Fruit fly (Drosophila melanogaster): ENCODE data around the gene CG17186.

The CG17186 gene

dm6 chr3R:19875118-19875887 lies 2.0 kb downstream of the CG17186 start, which contains the start of gene Mrp5 (continued):
- no peak for TF ChIP-seq spab (GFP tag; optimal IDR thresholded peaks at IDR 0.05)
- TF ChIP-seq dac (GFP tag; optimal IDR thresholded peaks at IDR 0.05): no peak
- peak; percentile 58 for TF ChIP-seq dsx (GFP tag; optimal IDR thresholded peaks at IDR 0.05; ENCODE audit: poor library complexity, severe bottlenecking)
- peak in 1 of 2 experiments; percentile 53 for TF ChIP-seq salr (GFP tag; optimal IDR thresholded peaks at IDR 0.05)
- no peak for TF ChIP-seq CG10631 (GFP tag; optimal IDR thresholded peaks at IDR 0.05)
- peak; percentile 42 to 71 for TF ChIP-seq ss (GFP tag; optimal IDR thresholded peaks at IDR 0.05)
- TF ChIP-seq Eip93F (GFP tag; optimal IDR thresholded peaks at IDR 0.05): no peak
- TF ChIP-seq achi (GFP tag; optimal IDR thresholded peaks at IDR 0.05): peak; percentile 82
- TF ChIP-seq Hr4 (GFP tag; optimal IDR thresholded peaks at IDR 0.05): peak; percentile 34
- TF ChIP-seq CG11294 (GFP tag; IDR thresholded peaks at IDR 0.05): no peak
- TF ChIP-seq CG6808 (GFP tag; optimal IDR thresholded peaks at IDR 0.05): peak; percentile 33
- TF ChIP-seq Eip75B (GFP tag; optimal IDR thresholded peaks at IDR 0.05): no peak
- peak; percentile 59 for TF ChIP-seq CG1621 (tag; optimal IDR thresholded peaks at IDR 0.05)
- TF ChIP-seq CG15336 (GFP tag; IDR thresholded peaks at IDR 0.05): peak; percentile 37; the same call in 1 of the 2 replicates
- TF ChIP-seq CG11762 (GFP tag; optimal IDR thresholded peaks at IDR 0.05; ENCODE audit: insufficient read depth): no peak
- peak; percentile 32 for TF ChIP-seq CG34406 (GFP tag; optimal IDR thresholded peaks at IDR 0.05)
- peak; percentile 61 for TF ChIP-seq CG9139 (GFP tag; optimal IDR thresholded peaks at IDR 0.05)
- TF ChIP-seq CG7368 (GFP tag; optimal IDR thresholded peaks at IDR 0.05): no peak
- no peak for TF ChIP-seq fd85E (GFP tag; optimal IDR thresholded peaks at IDR 0.05)
- peak; percentile 20 for TF ChIP-seq CG16779 (tag; optimal IDR thresholded peaks at IDR 0.05)
- TF ChIP-seq CG6792 (GFP tag; optimal IDR thresholded peaks at IDR 0.05): peak; percentile 27

DNA sequence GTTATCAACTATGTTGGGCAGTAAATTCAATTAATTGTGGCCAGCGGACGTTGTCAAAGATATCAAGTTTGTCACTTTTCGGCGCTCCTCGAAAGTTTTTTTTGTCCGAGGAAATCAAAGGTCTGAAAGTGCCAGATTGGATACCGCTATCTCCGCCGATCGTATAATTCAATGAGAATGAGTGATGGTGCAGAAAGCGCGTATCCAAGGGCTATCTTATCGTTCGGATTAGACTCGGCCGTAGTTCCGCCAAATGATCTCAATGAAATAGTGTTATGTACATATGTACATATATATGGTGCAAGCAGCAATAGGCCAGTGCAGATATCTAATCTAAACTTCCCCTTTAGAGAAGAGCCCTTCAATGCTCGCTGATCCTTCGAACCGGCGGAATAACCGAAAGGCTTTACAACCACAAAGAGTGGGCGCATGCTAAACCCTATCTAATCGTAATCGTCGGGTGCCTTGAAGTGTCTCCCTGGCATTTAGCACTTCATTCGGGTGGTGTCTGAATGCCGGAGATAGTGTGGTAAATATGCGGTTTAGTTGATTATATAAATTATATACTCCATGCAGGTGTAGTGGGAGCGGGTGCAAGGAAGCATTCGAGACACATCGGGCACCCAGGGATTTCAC lies 4.1 kb downstream of the CG17186 start:
- TF ChIP-seq topi (GFP tag; optimal IDR thresholded peaks at IDR 0.05): no peak
- no peak for TF ChIP-seq Sox102F (GFP tag; optimal IDR thresholded peaks at IDR 0.05)
- no peak for TF ChIP-seq cyc (GFP tag; optimal IDR thresholded peaks at IDR 0.05)

- peak; percentile 77 for TF ChIP-seq Ets21C (GFP tag; optimal IDR thresholded peaks at IDR 0.05)
- TF ChIP-seq achi (GFP tag; optimal IDR thresholded peaks at IDR 0.05): peak; percentile 86
- TF ChIP-seq fd59A (GFP tag; optimal IDR thresholded peaks at IDR 0.05): peak; percentile 63
- TF ChIP-seq CG11294 (GFP tag; IDR thresholded peaks at IDR 0.05): peak; percentile 79
- peak; percentile 85 for TF ChIP-seq pdm3 (GFP tag; optimal IDR thresholded peaks at IDR 0.05)
- peak; percentile 85; the same call in 2 of the 3 replicates for TF ChIP-seq eg (GFP tag; IDR thresholded peaks at IDR 0.05)
- peak; percentile 74 for TF ChIP-seq Sox14 (GFP tag; optimal IDR thresholded peaks at IDR 0.05)
- TF ChIP-seq CG3919 (GFP tag; optimal IDR thresholded peaks at IDR 0.05): peak; percentile 80
- peak; percentile 74 for TF ChIP-seq CG34406 (GFP tag; optimal IDR thresholded peaks at IDR 0.05)
- TF ChIP-seq CG6854 (GFP tag; optimal IDR thresholded peaks at IDR 0.05): peak; percentile 8
- TF ChIP-seq esn (GFP tag; optimal IDR thresholded peaks at IDR 0.05): peak; percentile 87
- peak; percentile 67 for TF ChIP-seq CG8632 (GFP tag; optimal IDR thresholded peaks at IDR 0.05)
- no peak for TF ChIP-seq Hr38 (GFP tag; optimal IDR thresholded peaks at IDR 0.05)
- TF ChIP-seq CG7368 (GFP tag; optimal IDR thresholded peaks at IDR 0.05): peak; percentile 61
- peak; percentile 74 for TF ChIP-seq CG8119 (GFP tag; IDR thresholded peaks at IDR 0.05)
- peak; percentile 83 for TF ChIP-seq Gug (GFP tag; IDR thresholded peaks at IDR 0.05)
- TF ChIP-seq lz (GFP tag; optimal IDR thresholded peaks at IDR 0.05): peak; percentile 89
- TF ChIP-seq CG6792 (GFP tag; optimal IDR thresholded peaks at IDR 0.05): peak; percentile 71
- TF ChIP-seq Met (GFP tag; optimal IDR thresholded peaks at IDR 0.05): peak; percentile 81
- TF ChIP-seq fd85E (GFP tag; optimal IDR thresholded peaks at IDR 0.05): peak; percentile 62
- peak; percentile 75 for TF ChIP-seq net (GFP tag; optimal IDR thresholded peaks at IDR 0.05)
- TF ChIP-seq Eip93F (GFP tag; optimal IDR thresholded peaks at IDR 0.05): peak; percentile 85
- TF ChIP-seq CG16779 (tag; optimal IDR thresholded peaks at IDR 0.05): no peak
- TF ChIP-seq CG9139 (GFP tag; optimal IDR thresholded peaks at IDR 0.05): peak; percentile 57
- TF ChIP-seq OdsH (GFP tag; optimal IDR thresholded peaks at IDR 0.05): peak; percentile 85
- peak; percentile 80 for TF ChIP-seq Eip75B (GFP tag; optimal IDR thresholded peaks at IDR 0.05)
- no peak for TF ChIP-seq svp (GFP tag)
- TF ChIP-seq Ets96B (tag; optimal IDR thresholded peaks at IDR 0.05): peak; percentile 67
- no peak for TF ChIP-seq CG6276 (GFP tag; optimal IDR thresholded peaks at IDR 0.05)
These were observed 13.1 kb downstream of the CG17186 start, which contains the start of the genes CG4572 and CG4686 for dm6 chr3R:19863979-19864775. Gene CG4572, minus strand, starts transcription at chr3R:19864393. Gene CG4686, plus strand, starts transcription at chr3R:19864496.
